Fruit fly (Drosophila melanogaster) whole organism, larva: ENCODE results near the gene CG31036.
"Not testable (repeated sequence)": the region's sequence is repeated elsewhere in the genome, so short reads cannot be mapped to it uniquely, and the experiment has no call there.

Experiments
- noc ChIP-seq: fragments of 200-800 bp; sonication (Bioruptor generic); optimal IDR thresholded peaks from 3 replicates; lab custom pipeline; 2019; ENCODE audit warnings: missing biosample characterization, mild to moderate bottlenecking, missing genetic modification characterization, moderate library complexity

Gene CG31036

dm6 chr3R:29898588-29898987, 9.3 kb upstream of the CG31036 start:
- peak; percentile 50 for TF ChIP-seq noc (tag; lab: Kevin White, UChicago)

dm6 chr3R:29899635-29900034, 8.3 kb upstream of the CG31036 start:
- no peak for TF ChIP-seq noc (tag; lab: Kevin White, UChicago)

DNA sequence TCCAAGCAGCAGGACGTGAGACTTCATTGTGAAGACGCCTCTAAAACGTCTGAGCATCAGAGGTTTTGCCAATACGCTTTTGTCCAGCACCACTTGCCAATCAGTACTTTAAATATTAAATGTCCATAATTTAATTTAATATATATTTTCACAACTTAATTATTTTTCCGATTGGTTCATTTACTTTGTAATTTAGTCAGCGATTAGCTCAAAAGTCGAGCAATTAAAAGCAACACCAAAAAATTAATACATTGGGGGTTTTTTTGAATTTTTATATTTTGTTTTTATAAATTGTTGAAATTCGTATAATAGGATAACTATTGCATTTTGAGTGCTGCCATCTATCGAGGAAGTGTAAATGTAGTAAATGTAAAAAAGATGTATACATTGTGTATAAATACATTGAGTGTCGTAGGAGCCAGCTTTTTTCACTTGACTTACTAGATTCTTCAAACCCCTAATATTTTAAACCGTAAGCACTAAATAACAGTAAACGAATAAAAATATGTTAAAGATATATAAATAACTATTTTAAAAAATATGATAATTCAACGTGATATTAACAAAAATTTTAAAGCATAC, 4.0 kb upstream of the CG31036 start, which contains the start of gene CG15517:
TSS of gene CG15517 (minus strand) at position 51 of the 582 bp plus-strand sequence.
- TF ChIP-seq noc (tag; lab: Kevin White, UChicago) = no peak

- TF ChIP-seq noc (tag; lab: Kevin White, UChicago) = no peak
Measured at dm6 chr3R:29905164-29905563, 2.7 kb upstream of the CG31036 start, which contains the start of gene CG15515. Gene CG15515 (plus strand): TSS chr3R:29905464.

DNA sequence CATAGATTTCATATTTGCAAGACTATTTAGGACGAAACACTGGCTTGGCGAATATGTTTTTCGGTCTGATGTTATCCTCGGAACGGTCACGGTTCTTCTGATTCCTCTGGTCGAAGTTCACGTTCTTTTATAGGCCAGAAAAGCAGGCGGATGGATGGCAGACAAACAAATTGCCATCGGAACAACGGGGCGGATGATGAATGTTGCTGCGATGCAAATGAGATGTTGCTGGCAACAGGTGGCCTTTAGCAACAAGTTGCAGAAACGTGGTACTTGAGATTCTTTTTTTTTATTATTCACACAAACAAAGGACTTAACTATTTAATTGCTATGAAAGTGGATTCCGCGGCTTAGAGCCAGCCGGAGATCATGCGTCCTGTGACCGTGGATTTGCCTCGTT, 6.3 kb downstream of the CG31036 start, which contains the start of gene Capa:
TSS of gene Capa (minus strand) at position 101 of the 400 bp plus-strand sequence.
- TF ChIP-seq noc (tag; lab: Kevin White, UChicago) = no peak

DNA sequence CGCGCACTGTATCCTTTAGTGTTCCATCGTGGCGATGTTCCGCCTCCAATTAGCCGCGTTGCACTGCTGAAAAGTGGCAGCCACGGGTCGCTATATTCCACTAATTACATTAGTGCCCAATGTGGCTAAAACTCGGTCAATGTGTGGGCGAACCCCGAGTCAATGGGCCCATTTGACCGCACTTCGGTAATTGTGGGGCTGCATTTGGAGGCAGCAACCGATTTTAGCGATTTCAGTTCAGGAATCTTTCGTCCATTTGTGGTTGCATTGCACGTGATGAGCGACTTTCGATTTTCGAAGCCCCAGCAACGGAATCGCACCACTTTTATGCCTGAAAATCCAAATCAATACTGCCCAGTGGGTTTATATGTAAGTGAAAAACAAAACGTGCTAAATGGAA, 12.3 kb downstream of the CG31036 start, which contains the start of gene trp:
TSS of gene trp (minus strand) at position 101 of the 400 bp plus-strand sequence.
- no peak for TF ChIP-seq noc (tag; lab: Kevin White, UChicago)

dm6 chr3R:29921916-29922315, 14.0 kb downstream of the CG31036 start, which contains the start of gene Jon99Ciii:
Gene Jon99Ciii (plus strand): TSS chr3R:29922216.
- not testable (repeated sequence) for TF ChIP-seq noc (tag; lab: Kevin White, UChicago)

dm6 chr3R:29924515-29924914, 16.6 kb downstream of the CG31036 start, which contains the start of gene Jon99Cii:
Gene Jon99Cii (minus strand): TSS chr3R:29924615.
- TF ChIP-seq noc (tag; lab: Kevin White, UChicago) = peak; percentile 87

DNA sequence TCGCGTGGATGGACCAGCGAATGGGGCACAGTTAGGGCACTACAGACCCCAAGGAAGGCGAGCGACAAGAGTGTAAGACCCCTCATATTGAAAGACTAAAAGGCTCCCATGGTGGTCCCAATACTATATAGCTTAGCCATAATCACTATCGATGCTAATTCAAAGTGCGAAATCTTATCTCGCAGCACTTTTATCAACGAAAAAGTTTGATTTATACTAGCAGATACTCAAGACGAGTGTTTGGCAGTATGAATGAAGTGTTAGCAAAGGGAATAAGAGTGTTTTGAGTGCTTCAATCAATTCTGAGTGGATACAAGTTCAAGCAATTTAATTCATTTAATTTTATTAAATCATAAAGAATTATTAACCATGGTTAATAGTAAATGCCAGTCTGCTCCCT, 18.2 kb downstream of the CG31036 start, which contains the start of gene Jon99Ci:
TSS of gene Jon99Ci (minus strand) at position 101 of the 400 bp plus-strand sequence.
- peak; percentile 42 for TF ChIP-seq noc (tag; lab: Kevin White, UChicago)

DNA sequence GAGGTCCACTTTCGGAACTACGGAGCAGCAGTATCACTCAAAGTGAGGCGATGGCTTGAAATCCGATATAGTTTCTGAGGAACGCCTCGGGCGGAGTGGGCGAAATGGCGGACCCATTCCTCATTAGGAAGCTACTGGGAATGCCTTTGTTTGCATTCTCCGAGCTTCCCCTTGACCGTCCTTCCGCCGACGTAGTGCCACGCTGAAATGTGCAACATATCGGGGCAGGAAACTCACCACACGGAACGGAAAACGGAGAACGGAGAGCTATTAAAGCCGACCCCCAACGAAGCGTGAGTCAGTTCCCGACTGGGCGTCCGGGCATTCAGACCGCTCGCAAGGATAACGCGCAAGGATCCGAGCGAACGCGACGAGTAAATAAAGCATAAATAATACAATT, 19.0 kb downstream of the CG31036 start, which contains the start of gene CG15522:
TSS of gene CG15522 (plus strand) at position 301 of the 400 bp plus-strand sequence.
- TF ChIP-seq noc (tag; lab: Kevin White, UChicago) = no peak

- no peak for TF ChIP-seq noc (tag; lab: Kevin White, UChicago)
Measured at dm6 chr3R:29930286-29930685, 22.4 kb downstream of the CG31036 start, which contains the start of gene alpha-Man-Ic. Gene alpha-Man-Ic (minus strand): TSS chr3R:29930386.

dm6 chr3R:29933007-29933464, 25.1 kb downstream of the CG31036 start, which contains the start of the genes Cog7, CG42557 and CG42558:
Gene Cog7 (minus strand): TSS chr3R:29933057.
Gene CG42557 (plus strand): TSS chr3R:29933287.
Gene CG42558 (plus strand): TSS chr3R:29933287.
- no peak for TF ChIP-seq noc (tag; lab: Kevin White, UChicago)

DNA sequence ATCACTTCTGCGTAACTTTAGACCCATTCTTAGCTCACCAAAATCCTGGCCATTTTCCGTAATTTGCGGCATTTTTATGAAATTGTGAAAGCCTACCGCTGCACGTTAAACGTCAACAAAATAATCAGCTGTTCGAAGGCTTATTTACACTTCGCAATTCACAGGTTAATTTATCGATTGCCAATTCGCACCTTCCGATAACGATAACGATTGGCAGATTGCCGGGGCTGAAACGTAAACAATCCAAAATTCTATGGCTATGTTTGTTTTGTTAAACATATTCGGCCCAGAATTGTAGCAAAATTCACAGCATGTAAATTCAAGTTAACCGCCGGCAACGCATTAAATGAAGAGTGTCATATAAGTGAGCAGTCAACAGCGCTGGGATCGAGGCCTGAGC, 27.8 kb downstream of the CG31036 start, which contains the start of the genes eIF2Balpha and Vps13B:
TSS of gene eIF2Balpha (minus strand) at position 133 of the 400 bp plus-strand sequence.
TSS of gene Vps13B (plus strand) at position 223 of the 400 bp plus-strand sequence.
- no peak for TF ChIP-seq noc (tag; lab: Kevin White, UChicago)

DNA sequence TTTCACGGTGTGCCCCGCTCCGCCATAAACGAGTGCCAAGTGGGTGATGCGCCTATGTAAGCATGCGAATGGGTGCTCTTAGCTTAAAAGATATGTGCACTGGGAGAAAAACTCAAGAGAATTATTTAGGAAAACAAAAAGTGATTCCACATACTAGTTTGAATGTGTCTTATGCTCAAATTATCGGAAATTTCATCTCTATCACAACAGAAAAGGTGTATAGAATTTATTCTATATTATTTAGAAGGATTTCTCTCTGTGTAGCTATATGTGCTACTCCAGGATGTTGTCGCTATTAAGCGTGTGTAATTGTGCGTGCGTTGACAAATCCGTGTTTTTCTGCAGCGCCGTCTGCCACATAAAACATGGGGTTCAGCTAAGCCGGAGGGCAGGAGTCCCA, 51.4 kb downstream of the CG31036 start:
- no peak for TF ChIP-seq noc (tag; lab: Kevin White, UChicago)
